Fruit fly (Drosophila melanogaster) whole organism, pupa: ENCODE results near the gene ergic53.

Experiments
- CG10348 ChIP-seq: fragments of 200-800 bp; sonication (Bioruptor generic); IDR thresholded peaks from 2 replicates; pipeline ENCODE4 v1.3.6; 2022; ENCODE audit warnings: missing biosample characterization, missing genetic modification characterization
- CG13204 ChIP-seq: fragments of 200-800 bp; sonication (Bioruptor generic); optimal IDR thresholded peaks from 2 replicates; lab custom pipeline; 2018; ENCODE audit warnings: missing biosample characterization, mild to moderate bottlenecking, missing genetic modification characterization, moderate library complexity
- CG14655 ChIP-seq: fragments of 200-800 bp; sonication (Bioruptor generic); optimal IDR thresholded peaks from 3 replicates; lab custom pipeline; 2017; ENCODE audit warnings: mild to moderate bottlenecking, missing biosample characterization, missing genetic modification reagents, missing genetic modification characterization
- CG17806 ChIP-seq: fragments of 200-800 bp; sonication (Bioruptor generic); optimal IDR thresholded peaks from 2 replicates; lab custom pipeline; 2018; ENCODE audit warnings: missing biosample characterization, mild to moderate bottlenecking, missing genetic modification characterization, moderate library complexity
- CG32121 ChIP-seq: fragments of 200-800 bp; sonication (Bioruptor generic); IDR thresholded peaks from 2 replicates; pipeline ENCODE4 v1.3.6; 2022; ENCODE audit warnings: missing biosample characterization, missing genetic modification characterization
- CG8159 ChIP-seq: fragments of 200-800 bp; sonication (Bioruptor generic); optimal IDR thresholded peaks from 3 replicates; lab custom pipeline; 2018; ENCODE audit warnings: missing biosample characterization, mild to moderate bottlenecking, missing genetic modification characterization, moderate library complexity
- CG9948 ChIP-seq: fragments of 200-800 bp; sonication (Bioruptor generic); optimal IDR thresholded peaks from 2 replicates; lab custom pipeline; 2018; ENCODE audit warnings: missing biosample characterization, mild to moderate bottlenecking, missing genetic modification characterization, moderate library complexity
- D1 ChIP-seq: fragments of 200-800 bp; sonication (Bioruptor generic); optimal IDR thresholded peaks from 2 replicates; lab custom pipeline; 2018; ENCODE audit warnings: missing biosample characterization, mild to moderate bottlenecking, missing genetic modification characterization, moderate library complexity
- Pif1B ChIP-seq: fragments of 200-800 bp; sonication (Bioruptor generic); optimal IDR thresholded peaks from 3 replicates; lab custom pipeline; 2016; ENCODE audit warnings: missing biosample characterization, missing genetic modification characterization
- Snoo ChIP-seq: fragments of 200-800 bp; sonication (Bioruptor generic); optimal IDR thresholded peaks from 3 replicates; lab custom pipeline; 2017; ENCODE audit warnings: missing biosample characterization, mild to moderate bottlenecking, missing genetic modification characterization, inconsistent platforms
- fd96Ca ChIP-seq: fragments of 200-800 bp; sonication (Bioruptor generic); IDR thresholded peaks from 3 replicates; pipeline ENCODE4 v1.3.6; 2022; ENCODE audit warnings: missing biosample characterization, missing genetic modification characterization
- rn ChIP-seq: fragments of 200-800 bp; sonication (Bioruptor generic); IDR thresholded peaks from 2 replicates; pipeline ENCODE4 v1.3.6; 2022; ENCODE audit warnings: missing biosample characterization, missing genetic modification characterization

ergic53 gene

DNA sequence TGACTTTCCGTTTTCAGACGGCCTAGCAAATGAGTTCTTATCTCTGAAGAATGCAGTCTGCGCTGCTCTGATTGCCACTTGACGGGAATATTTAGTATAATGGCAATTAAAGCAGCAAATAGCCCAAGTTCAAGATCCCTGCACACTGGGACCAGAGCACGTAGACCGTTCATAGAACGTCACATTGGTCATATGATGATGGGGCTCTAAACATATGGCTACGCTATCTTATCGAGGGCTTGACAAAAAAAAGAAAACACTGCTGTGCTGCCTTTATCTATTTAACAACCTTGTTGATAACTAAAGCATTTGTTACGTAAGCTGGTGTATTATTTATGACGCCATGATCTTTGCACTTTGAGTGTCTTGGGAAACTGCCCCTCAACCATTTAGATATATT is 46.0 kb downstream of the ergic53 start:
- TF ChIP-seq CG17806 (tag; lab: Kevin White, UChicago) (no peak), CG13204 (GFP tag; lab: Kevin White, UChicago) (no peak)
- TF ChIP-seq, all 21 proteins: peak for 0

DNA sequence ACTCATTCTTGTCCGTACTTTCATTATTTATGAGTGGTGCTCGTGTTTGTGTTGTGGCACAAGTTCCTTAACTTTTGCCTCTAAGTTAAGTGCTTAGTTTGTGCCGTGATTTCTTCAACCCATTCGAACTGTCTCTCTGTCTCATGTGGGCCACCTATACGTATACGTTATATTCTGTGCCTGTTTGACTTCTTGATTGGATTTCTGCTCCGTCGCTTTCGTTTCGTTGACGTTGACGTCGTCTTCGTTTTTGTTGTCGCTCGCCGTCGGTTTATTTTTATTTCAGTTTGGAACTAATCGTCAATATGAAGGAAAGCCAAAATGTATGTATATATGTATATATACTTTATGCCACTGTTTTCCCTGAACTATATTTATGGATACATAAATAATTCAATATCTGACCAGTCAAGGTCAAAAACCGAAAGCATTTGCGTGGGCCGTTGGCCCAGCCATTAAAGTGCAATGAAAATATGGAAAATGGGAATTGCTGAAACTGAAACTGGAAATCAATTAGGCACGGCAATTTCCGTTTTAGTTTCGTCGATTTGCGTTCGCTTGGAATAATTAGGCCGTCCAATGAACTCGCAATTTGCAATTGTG is 47.4 kb downstream of the ergic53 start:
- TF ChIP-seq CG14655 (GFP tag; lab: Kevin White, UChicago) (no peak), fd96Ca (no peak), D1 (tag; lab: Kevin White, UChicago) (no peak), CG17806 (tag; lab: Kevin White, UChicago) (no peak), CG13204 (GFP tag; lab: Kevin White, UChicago) (no peak), CG32121 (no peak), Pif1B (GFP tag; lab: Kevin White, UChicago) (no peak), Snoo (tag; lab: Kevin White, UChicago) (no peak)

DNA sequence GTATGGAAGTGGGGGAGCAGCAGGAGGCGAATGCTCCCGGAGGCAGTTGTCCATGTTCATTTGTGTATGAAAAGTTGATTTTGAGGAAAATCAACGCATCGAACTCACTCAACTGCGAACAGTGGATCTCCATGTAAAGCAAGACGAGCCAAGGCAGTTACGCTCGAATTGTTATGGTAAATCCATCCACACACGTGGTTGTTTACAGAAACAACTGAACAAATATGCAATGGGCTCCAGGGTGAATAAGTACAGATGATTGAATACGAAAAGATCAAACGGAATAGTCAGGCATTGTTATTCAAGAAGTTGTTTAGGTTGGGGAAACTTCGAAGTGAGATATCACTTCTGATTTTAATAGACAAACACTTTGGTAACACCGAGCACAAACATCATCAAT is 49.3 kb downstream of the ergic53 start:
- TF ChIP-seq CG9948 (tag; lab: Kevin White, UChicago) (no peak), CG10348 (GFP tag; lab: Robert Waterston, UW) (no peak), CG8159 (tag; lab: Kevin White, UChicago) (no peak), rn (GFP tag; lab: Robert Waterston, UW) (no peak)
